Worm (Caenorhabditis elegans) whole organism, L1 larva: ENCODE measurements around the gene M7.7.

Experiments
- C34B4.2 ChIP-seq: sonication (generic microtip); optimal IDR thresholded peaks from 2 replicates; lab custom pipeline; 2017; ENCODE audit warnings: mild to moderate bottlenecking, missing genetic modification characterization, missing compliant biosample characterization
- F16B12.6 ChIP-seq: fragments of 150-350 bp; optimal IDR thresholded peaks from 2 replicates; lab custom pipeline; 2014; ENCODE audit warnings: missing biosample characterization, missing genetic modification characterization
- aha-1 ChIP-seq: fragments of 150-350 bp; optimal IDR thresholded peaks from 2 replicates; lab custom pipeline; 2014; ENCODE audit warnings: missing biosample characterization, missing genetic modification characterization
- alr-1 ChIP-seq: fragments of 200-800 bp; sonication (Bioruptor generic); optimal IDR thresholded peaks from 2 replicates; lab custom pipeline; 2018; ENCODE audit warnings: borderline replicate concordance, mild to moderate bottlenecking, missing genetic modification characterization, missing compliant biosample characterization
- ama-1 ChIP-seq: fragments of 150-350 bp; optimal IDR thresholded peaks from 2 replicates; lab custom pipeline; 2014
- blmp-1 ChIP-seq: fragments of 150-350 bp; optimal IDR thresholded peaks from 2 replicates; lab custom pipeline; 2014; ENCODE audit warnings: missing biosample characterization, missing genetic modification characterization
- ceh-82 ChIP-seq, 3 experiments: fragments of 150-350 bp in 1 of 3; sonication (generic microtip) in 2 of 3; optimal IDR thresholded peaks; 2 replicates each; lab custom pipeline; 2014 to 2017; ENCODE audit warnings: missing biosample characterization in 3 of 3, missing genetic modification characterization in 3 of 3
- ces-1 ChIP-seq: fragments of 150-350 bp; optimal IDR thresholded peaks from 2 replicates; lab custom pipeline; 2014; ENCODE audit warnings: missing biosample characterization, missing genetic modification reagents, missing genetic modification characterization
- dpl-1 ChIP-seq, 3 experiments: fragments of 150-350 bp in 2 of 3; sonication (generic microtip) in 1 of 3; optimal IDR thresholded peaks; 2 replicates each; lab custom pipeline; 2014 to 2017; ENCODE audit warnings: missing biosample characterization in 3 of 3, missing genetic modification characterization in 3 of 3, missing genetic modification reagents in 3 of 3
- dsc-1 ChIP-seq: sonication (generic microtip); optimal IDR thresholded peaks from 2 replicates; lab custom pipeline; 2016; ENCODE audit warnings: mild to moderate bottlenecking, missing genetic modification characterization, missing compliant biosample characterization
- efl-1 ChIP-seq, 4 experiments: fragments of 150-350 bp; optimal IDR thresholded peaks in 3 of 4; peaks in 1 of 4; 1 replicate in 1 of 4; 2 replicates in 3 of 4; lab custom pipeline; 2014; ENCODE audit warnings: missing biosample characterization in 2 of 4, missing genetic modification characterization in 2 of 4, missing genetic modification reagents in 2 of 4
- elt-2 ChIP-seq: sonication (generic microtip); optimal IDR thresholded peaks from 2 replicates; lab custom pipeline; 2016; ENCODE audit warnings: missing genetic modification characterization, mild to moderate bottlenecking, inconsistent platforms, missing compliant biosample characterization, missing genetic modification reagents
- fkh-10 ChIP-seq: sonication (generic microtip); optimal IDR thresholded peaks from 2 replicates; lab custom pipeline; 2017; ENCODE audit warnings: missing biosample characterization, missing genetic modification reagents, missing genetic modification characterization
- grh-1 ChIP-seq: fragments of 200-800 bp; sonication (Bioruptor generic); IDR thresholded peaks from 2 replicates; pipeline ENCODE4 v1.3.6; 2022; ENCODE audit warnings: missing genetic modification reagents, missing genetic modification characterization, missing compliant biosample characterization
- hpl-2 ChIP-seq: fragments of 150-350 bp; optimal IDR thresholded peaks from 2 replicates; lab custom pipeline; 2014; ENCODE audit warnings: missing biosample characterization, missing genetic modification reagents, missing genetic modification characterization
- irx-1 ChIP-seq: sonication (generic microtip); optimal IDR thresholded peaks from 2 replicates; lab custom pipeline; 2016; ENCODE audit warnings: missing genetic modification characterization, missing compliant biosample characterization
- isw-1 ChIP-seq: fragments of 200-800 bp; sonication (Bioruptor generic); IDR thresholded peaks from 2 replicates; pipeline ENCODE4 v1.3.6; 2022; ENCODE audit warnings: missing genetic modification characterization, missing compliant biosample characterization
- jun-1 ChIP-seq: fragments of 150-350 bp; optimal IDR thresholded peaks from 2 replicates; lab custom pipeline; 2014; ENCODE audit warnings: missing biosample characterization, missing genetic modification reagents, missing genetic modification characterization
- lin-13 ChIP-seq: fragments of 150-350 bp; optimal IDR thresholded peaks from 2 replicates; lab custom pipeline; 2014; ENCODE audit warnings: missing biosample characterization, missing genetic modification reagents, missing genetic modification characterization
- lin-15B ChIP-seq: fragments of 150-350 bp; sonication (generic microtip); optimal IDR thresholded peaks from 3 replicates; lab custom pipeline; 2014; ENCODE audit warnings: missing biosample characterization, missing genetic modification characterization
- lin-35 ChIP-seq, 2 experiments: fragments of 150-350 bp; optimal IDR thresholded peaks; 2 replicates each; lab custom pipeline; 2014; ENCODE audit warnings: missing biosample characterization in 2 of 2, missing genetic modification characterization in 2 of 2, missing genetic modification reagents in 2 of 2
- lir-3 ChIP-seq: sonication (generic microtip); optimal IDR thresholded peaks from 2 replicates; lab custom pipeline; 2016; ENCODE audit warnings: mild to moderate bottlenecking, missing genetic modification characterization, moderate library complexity, missing compliant biosample characterization; ENCODE audit not compliant: poor library complexity
- lsy-2 ChIP-seq, 2 experiments: fragments of 150-350 bp; optimal IDR thresholded peaks; 2 replicates each; lab custom pipeline; 2014; ENCODE audit warnings: missing biosample characterization in 2 of 2, missing genetic modification characterization in 2 of 2
- mab-9 ChIP-seq: fragments of 200-800 bp; sonication (Bioruptor generic); IDR thresholded peaks from 2 replicates; pipeline ENCODE4 v1.3.6; 2022; ENCODE audit warnings: missing genetic modification reagents, missing genetic modification characterization, missing compliant biosample characterization
- nhr-19 ChIP-seq: fragments of 200-800 bp; sonication (Bioruptor generic); conservative IDR thresholded peaks from 2 replicates; pipeline ENCODE4 v1.3.6; 2022; ENCODE audit warnings: missing genetic modification characterization, missing compliant biosample characterization
- nhr-20 ChIP-seq: sonication (generic microtip); optimal IDR thresholded peaks from 2 replicates; lab custom pipeline; 2016; ENCODE audit warnings: mild to moderate bottlenecking, missing genetic modification characterization, missing compliant biosample characterization
- nhr-237 ChIP-seq: fragments of 150-350 bp; optimal IDR thresholded peaks from 2 replicates; lab custom pipeline; 2014; ENCODE audit warnings: missing biosample characterization, missing genetic modification characterization
- nhr-71 ChIP-seq: sonication (generic microtip); optimal IDR thresholded peaks from 2 replicates; lab custom pipeline; 2016; ENCODE audit warnings: mild to moderate bottlenecking, missing genetic modification characterization, moderate library complexity, missing compliant biosample characterization
- nhr-76 ChIP-seq: sonication (generic microtip); optimal IDR thresholded peaks from 2 replicates; lab custom pipeline; 2017; ENCODE audit warnings: missing biosample characterization, missing genetic modification characterization
- nhr-85 ChIP-seq: sonication (generic microtip); peaks from one replicate; lab custom pipeline; 2016; ENCODE audit warnings: missing genetic modification characterization, inconsistent platforms, missing compliant biosample characterization
- nhr-90 ChIP-seq: sonication (generic microtip); optimal IDR thresholded peaks from 2 replicates; lab custom pipeline; 2016; ENCODE audit warnings: mild to moderate bottlenecking, missing genetic modification characterization, missing compliant biosample characterization; ENCODE audit not compliant: poor library complexity
- pag-3 ChIP-seq: sonication (generic microtip); optimal IDR thresholded peaks from 2 replicates; lab custom pipeline; 2017; ENCODE audit warnings: missing genetic modification characterization, mild to moderate bottlenecking, missing compliant biosample characterization, antibody characterized with exemption, borderline replicate concordance; ENCODE audit not compliant: insufficient read depth
- pqm-1 ChIP-seq: sonication (generic microtip); optimal IDR thresholded peaks from 3 replicates; lab custom pipeline; 2017; ENCODE audit warnings: missing biosample characterization, missing genetic modification characterization
- rnt-1 ChIP-seq: sonication (generic microtip); optimal IDR thresholded peaks from 2 replicates; lab custom pipeline; 2016; ENCODE audit warnings: mild to moderate bottlenecking, missing genetic modification characterization, moderate library complexity, missing compliant biosample characterization
- skn-1 ChIP-seq: fragments of 150-350 bp; optimal IDR thresholded peaks from 2 replicates; lab custom pipeline; 2014; ENCODE audit warnings: missing biosample characterization, missing genetic modification characterization
- snu-23 ChIP-seq: sonication (generic microtip); optimal IDR thresholded peaks from 2 replicates; lab custom pipeline; 2016; ENCODE audit warnings: missing genetic modification characterization, missing compliant biosample characterization
- sox-4 ChIP-seq: sonication (generic microtip); optimal IDR thresholded peaks from 2 replicates; lab custom pipeline; 2016; ENCODE audit warnings: missing genetic modification characterization, missing compliant biosample characterization
- tlp-1 ChIP-seq: fragments of 150-350 bp; optimal IDR thresholded peaks from 2 replicates; lab custom pipeline; 2014; ENCODE audit warnings: missing biosample characterization, missing genetic modification characterization
- unc-62 ChIP-seq: fragments of 150-350 bp; optimal IDR thresholded peaks from 2 replicates; lab custom pipeline; 2014; ENCODE audit warnings: missing biosample characterization, missing genetic modification reagents, missing genetic modification characterization
- unc-98 ChIP-seq: fragments of 200-800 bp; sonication (Bioruptor generic); IDR thresholded peaks from 2 replicates; pipeline ENCODE4 v1.3.6; 2022; ENCODE audit warnings: missing genetic modification characterization, missing compliant biosample characterization
- vab-15 ChIP-seq: sonication (generic microtip); optimal IDR thresholded peaks from 2 replicates; lab custom pipeline; 2017; ENCODE audit warnings: missing genotype, mild to moderate bottlenecking, missing genetic modification characterization, missing compliant biosample characterization
- xbp-1 ChIP-seq: sonication (generic microtip); optimal IDR thresholded peaks from 2 replicates; lab custom pipeline; 2016; ENCODE audit warnings: missing genetic modification characterization, missing compliant biosample characterization
- ztf-11 ChIP-seq, 2 experiments: sonication (generic microtip); optimal IDR thresholded peaks; 2 replicates each; lab custom pipeline; 2016 to 2017; ENCODE audit warnings: missing genetic modification characterization in 2 of 2, missing biosample characterization in 1 of 2, missing compliant biosample characterization in 1 of 2
- ztf-4 ChIP-seq: fragments of 150-350 bp; optimal IDR thresholded peaks from 2 replicates; lab custom pipeline; 2014; ENCODE audit warnings: missing biosample characterization, missing genetic modification characterization

Gene M7.7

DNA sequence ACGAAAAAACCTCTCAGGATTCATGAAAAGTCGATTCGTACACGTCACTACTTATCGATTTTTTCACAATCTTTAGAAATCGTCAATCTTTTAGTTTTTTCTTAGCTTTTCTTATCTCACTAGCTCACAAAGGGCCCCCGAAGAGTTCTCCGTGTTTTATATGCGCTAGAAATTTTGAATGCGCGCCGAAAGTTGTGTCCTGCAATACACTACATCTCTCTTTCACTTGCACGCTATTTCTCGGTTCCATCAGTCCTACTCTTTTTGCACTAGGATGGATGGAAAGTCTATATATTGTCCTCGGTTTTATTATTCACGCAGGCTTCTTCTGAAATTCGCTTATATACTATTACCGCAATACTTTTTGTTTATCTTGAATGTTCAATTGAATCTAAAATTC, 36.0 kb downstream of the M7.7 start:
- peak in 1 of 2 experiments; percentile 77 for TF ChIP-seq efl-1 (optimal IDR thresholded peaks at IDR 0.05; lab: Kevin White, UChicago)
- TF ChIP-seq efl-1 (GFP tag; optimal IDR thresholded peaks at IDR 0.05 in 1 of 2; lab: Kevin White, UChicago): peak; percentile 86 to 98
- no peak for TF ChIP-seq ztf-4
- TF ChIP-seq blmp-1: no peak
- peak; percentile 27 for TF ChIP-seq dsc-1 (tag; lab: Kevin White, UChicago)
- peak; percentile 54 for TF ChIP-seq xbp-1 (tag; lab: Kevin White, UChicago)
- peak; percentile 75 for TF ChIP-seq nhr-85
- peak; percentile 31 for TF ChIP-seq nhr-71 (tag; lab: Kevin White, UChicago)
- peak in 1 of 3 experiments; percentile 22 for TF ChIP-seq ceh-82 (tag; optimal IDR thresholded peaks at IDR 0.05; lab: Kevin White, UChicago)
- TF ChIP-seq rnt-1 (tag; lab: Kevin White, UChicago): peak; percentile 9
- TF ChIP-seq isw-1: no peak
- TF ChIP-seq grh-1 (GFP tag; lab: Robert Waterston, UW): no peak
- TF ChIP-seq jun-1: no peak
- TF ChIP-seq pqm-1: no peak
- TF ChIP-seq lin-13 (GFP tag; lab: Kevin White, UChicago): no peak
- peak; percentile 25 for TF ChIP-seq snu-23
- no peak for TF ChIP-seq nhr-237
- TF ChIP-seq dpl-1 (GFP tag; optimal IDR thresholded peaks at IDR 0.05; lab: Kevin White, UChicago): peak; percentile 75 to 85 (median 76)
- peak; percentile 82 to 91 for TF ChIP-seq lin-35 (GFP tag; optimal IDR thresholded peaks at IDR 0.05; lab: Kevin White, UChicago)

ce11 chrIV:11126004-11126027, 36.2 kb downstream of the M7.7 start, which contains the start of gene swsn-4:
TSS of gene swsn-4 (plus strand) at chrIV:11126024.
- no peak for TF ChIP-seq unc-62 (GFP tag; lab: Kevin White, UChicago)
- TF ChIP-seq irx-1 (tag; lab: Kevin White, UChicago): no peak
- TF ChIP-seq nhr-237: no peak
- TF ChIP-seq fkh-10: no peak
- no peak for TF ChIP-seq isw-1
- TF ChIP-seq ztf-4: no peak
- no peak for TF ChIP-seq lsy-2 (tag; optimal IDR thresholded peaks at IDR 0.05; lab: Kevin White, UChicago)
- no peak for TF ChIP-seq lir-3
- TF ChIP-seq jun-1: no peak
- TF ChIP-seq sox-4: no peak
- TF ChIP-seq nhr-19 (GFP tag; lab: Robert Waterston, UW): no peak
- no peak for TF ChIP-seq nhr-76 (tag; lab: Kevin White, UChicago)
- no peak for TF ChIP-seq ces-1 (GFP tag; lab: Kevin White, UChicago)
- TF ChIP-seq xbp-1 (tag; lab: Kevin White, UChicago): no peak
- no peak for TF ChIP-seq ceh-82 (tag; optimal IDR thresholded peaks at IDR 0.05; lab: Kevin White, UChicago)

DNA sequence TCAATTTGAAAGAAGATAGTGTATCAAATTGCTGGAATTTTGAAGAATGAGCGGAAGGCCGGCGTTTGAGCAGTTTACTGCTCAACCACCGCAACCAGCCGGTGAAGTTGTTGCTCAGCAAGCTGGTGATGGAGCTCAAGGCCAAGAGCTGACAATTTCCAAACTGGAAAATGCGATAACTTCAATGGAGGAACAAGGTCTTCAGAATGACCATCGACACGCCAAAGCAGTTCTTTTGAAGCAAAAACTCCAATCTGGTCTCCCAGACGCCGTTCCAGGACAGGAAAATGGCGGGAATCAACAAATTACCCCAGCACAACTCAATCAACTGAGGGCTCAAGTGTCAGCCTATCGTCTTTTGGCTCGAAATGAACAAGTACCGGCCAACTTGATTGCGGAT, 36.4 kb downstream of the M7.7 start:
- no peak for TF ChIP-seq C34B4.2 (tag; lab: Kevin White, UChicago)
- no peak for TF ChIP-seq ama-1
- no peak for TF ChIP-seq lin-35 (GFP tag; optimal IDR thresholded peaks at IDR 0.05; lab: Kevin White, UChicago)
- TF ChIP-seq lin-15B (tag; lab: Kevin White, UChicago): no peak
- no peak for TF ChIP-seq hpl-2 (GFP tag; lab: Kevin White, UChicago)
- no peak for TF ChIP-seq tlp-1 (tag; lab: Kevin White, UChicago)
- no peak for TF ChIP-seq blmp-1
- no peak for TF ChIP-seq mab-9 (GFP tag; lab: Robert Waterston, UW)
- no peak for TF ChIP-seq vab-15 (tag; lab: Kevin White, UChicago)
- TF ChIP-seq irx-1 (tag; lab: Kevin White, UChicago): no peak
- no peak for TF ChIP-seq nhr-20 (tag; lab: Kevin White, UChicago)
- TF ChIP-seq ces-1 (GFP tag; lab: Kevin White, UChicago): no peak
- no peak for TF ChIP-seq rnt-1 (tag; lab: Kevin White, UChicago)
- TF ChIP-seq nhr-76 (tag; lab: Kevin White, UChicago): no peak
- TF ChIP-seq, all 84 proteins: peak for 0

DNA sequence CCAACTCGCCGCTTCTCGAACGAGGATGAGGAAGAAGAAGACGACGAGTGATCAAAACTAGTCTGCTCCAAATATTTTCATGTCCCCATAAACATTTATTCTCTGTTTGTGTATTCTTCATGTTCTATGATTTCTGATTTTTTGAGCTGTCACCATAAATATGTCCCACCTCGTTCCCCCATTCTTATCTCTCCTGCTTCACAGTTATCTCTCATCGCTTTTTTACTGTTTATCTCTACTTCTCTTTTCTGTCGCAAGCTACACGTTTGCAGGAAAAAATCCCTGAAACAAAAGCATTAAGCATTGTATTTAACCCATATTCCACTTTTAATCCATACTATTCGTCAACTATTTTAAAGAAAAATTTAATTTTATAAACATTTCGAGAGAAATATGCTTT, 41.1 kb downstream of the M7.7 start:
- TF ChIP-seq aha-1 (tag; lab: Kevin White, UChicago) (no peak), nhr-237 (no peak), nhr-90 (tag; lab: Kevin White, UChicago) (no peak), efl-1 (optimal IDR thresholded peaks at IDR 0.05; lab: Kevin White, UChicago) (no peak), efl-1 (GFP tag; optimal IDR thresholded peaks at IDR 0.05 in 1 of 2; lab: Kevin White, UChicago) (peak in 1 of 2 experiments; percentile 66), unc-98 (no peak), nhr-19 (GFP tag; lab: Robert Waterston, UW) (no peak), F16B12.6 (tag; lab: Kevin White, UChicago) (no peak), alr-1 (tag; lab: Kevin White, UChicago) (no peak), elt-2 (tag; lab: Kevin White, UChicago) (peak; percentile 1), ztf-11 (tag; optimal IDR thresholded peaks at IDR 0.05; lab: Kevin White, UChicago) (no peak), skn-1 (tag; lab: Kevin White, UChicago) (no peak), nhr-71 (tag; lab: Kevin White, UChicago) (peak; percentile 8), nhr-20 (tag; lab: Kevin White, UChicago) (no peak), rnt-1 (tag; lab: Kevin White, UChicago) (peak; percentile 31), mab-9 (GFP tag; lab: Robert Waterston, UW) (no peak), fkh-10 (no peak), lir-3 (no peak), pag-3 (tag; lab: Kevin White, UChicago) (no peak), lin-35 (GFP tag; optimal IDR thresholded peaks at IDR 0.05; lab: Kevin White, UChicago) (no peak), lsy-2 (tag; optimal IDR thresholded peaks at IDR 0.05; lab: Kevin White, UChicago) (peak in 1 of 2 experiments; percentile 28)
